Fruit fly (Drosophila melanogaster) whole organism: Measurements from ENCODE around the gene CG45491.

Experiments
- CG8478 ChIP-seq: fragments of >200 bp; optimal IDR thresholded peaks from 2 replicates; lab custom pipeline; 2018; ENCODE audit warnings: inconsistent platforms
- Dll ChIP-seq: fragments of >200 bp; optimal IDR thresholded peaks from 2 replicates; lab custom pipeline; 2017
- usp ChIP-seq: fragments of >200 bp; optimal IDR thresholded peaks from 2 replicates; lab custom pipeline; 2017; ENCODE audit warnings: missing biosample characterization, missing genetic modification characterization, mixed read lengths

dm6 chrX:19889128-19889756 is 49.6 kb downstream of the CG45491 start:
- TF ChIP-seq usp: no peak
- no peak for TF ChIP-seq Dll (lab: Kevin White, UChicago)
- no peak for TF ChIP-seq CG8478 (lab: Kevin White, UChicago)
